Fruit fly (Drosophila melanogaster) whole organism, embryonic: ENCODE measurements around the gene NitFhit.

Source experiments
- Abd-B ChIP-seq: fragments of 200-800 bp; sonication (Bioruptor generic); optimal IDR thresholded peaks from 2 replicates; lab custom pipeline; 2018; ENCODE audit warnings: missing biosample characterization, mild to moderate bottlenecking, missing genetic modification characterization, moderate library complexity
- Atf-2 ChIP-seq: fragments of 200-800 bp; sonication (Bioruptor generic); optimal IDR thresholded peaks from 2 replicates; lab custom pipeline; 2016; ENCODE audit warnings: missing biosample characterization, missing genetic modification characterization
- Bteb2 ChIP-seq: fragments of 200-800 bp; sonication (Bioruptor generic); optimal IDR thresholded peaks from 2 replicates; lab custom pipeline; 2016; ENCODE audit warnings: missing biosample characterization, missing genetic modification characterization
- CG13624 ChIP-seq: fragments of 200-800 bp; sonication (Bioruptor generic); optimal IDR thresholded peaks from 2 replicates; lab custom pipeline; 2016; ENCODE audit warnings: missing biosample characterization, missing genetic modification characterization
- CG15011 ChIP-seq: fragments of 200-800 bp; sonication (Bioruptor generic); optimal IDR thresholded peaks from 3 replicates; lab custom pipeline; 2018; ENCODE audit warnings: missing biosample characterization, mild to moderate bottlenecking, missing genetic modification characterization
- CG1602 ChIP-seq: fragments of 200-800 bp; sonication (Bioruptor generic); optimal IDR thresholded peaks from 3 replicates; lab custom pipeline; 2016; ENCODE audit warnings: missing biosample characterization, missing genetic modification characterization
- CG1603 ChIP-seq: fragments of 200-800 bp; sonication (Bioruptor generic); optimal IDR thresholded peaks from 2 replicates; lab custom pipeline; 2019; ENCODE audit warnings: missing biosample characterization, mild to moderate bottlenecking, missing genetic modification characterization, moderate library complexity
- CG1647 ChIP-seq: fragments of 200-800 bp; sonication (Bioruptor generic); optimal IDR thresholded peaks from 3 replicates; lab custom pipeline; 2016; ENCODE audit warnings: missing biosample characterization, missing genetic modification characterization
- CG2120 ChIP-seq: fragments of 200-800 bp; sonication (Bioruptor generic); optimal IDR thresholded peaks from 3 replicates; lab custom pipeline; 2016; ENCODE audit warnings: missing biosample characterization, missing genetic modification characterization
- CG4328 ChIP-seq: fragments of 200-800 bp; sonication (Bioruptor generic); optimal IDR thresholded peaks from 3 replicates; lab custom pipeline; 2017; ENCODE audit warnings: missing biosample characterization, missing genetic modification reagents, missing genetic modification characterization
- CG4707 ChIP-seq: fragments of 200-800 bp; sonication (Bioruptor generic); optimal IDR thresholded peaks from 2 replicates; lab custom pipeline; 2018; ENCODE audit warnings: missing biosample characterization, mild to moderate bottlenecking, missing genetic modification characterization, moderate library complexity
- CG8290 ChIP-seq, 3 experiments: fragments of 200-800 bp; sonication (Bioruptor generic); optimal IDR thresholded peaks; 2 replicates each; lab custom pipeline; 2016 to 2019; ENCODE audit warnings: missing biosample characterization in 3 of 3, missing genetic modification characterization in 3 of 3, mild to moderate bottlenecking in 2 of 3, moderate library complexity in 1 of 3
- CG9215 ChIP-seq: fragments of 200-800 bp; sonication (Bioruptor generic); IDR thresholded peaks from 2 replicates; pipeline ENCODE4 v1.3.6; 2022; ENCODE audit warnings: missing biosample characterization, missing genetic modification characterization
- Chrac-16 ChIP-seq: fragments of 200-800 bp; sonication (Bioruptor generic); optimal IDR thresholded peaks from 3 replicates; lab custom pipeline; 2016; ENCODE audit warnings: missing biosample characterization, missing genetic modification characterization
- Dad ChIP-seq: fragments of 200-800 bp; sonication (Bioruptor generic); optimal IDR thresholded peaks from 3 replicates; lab custom pipeline; 2016; ENCODE audit warnings: missing biosample characterization, missing genetic modification characterization
- Dp ChIP-seq: fragments of 200-800 bp; sonication (Bioruptor generic); optimal IDR thresholded peaks from 2 replicates; lab custom pipeline; 2018; ENCODE audit warnings: missing biosample characterization, mild to moderate bottlenecking, missing genetic modification characterization, moderate library complexity
- Elba2 ChIP-seq: fragments of 200-800 bp; sonication (Bioruptor generic); optimal IDR thresholded peaks from 3 replicates; lab custom pipeline; 2016; ENCODE audit warnings: missing biosample characterization, missing genetic modification characterization
- Fer2 ChIP-seq: fragments of 200-800 bp; sonication (Bioruptor generic); optimal IDR thresholded peaks from 2 replicates; lab custom pipeline; 2018; ENCODE audit warnings: missing biosample characterization, mild to moderate bottlenecking, missing genetic modification characterization, moderate library complexity
- Hr3 ChIP-seq: fragments of 200-800 bp; sonication (Bioruptor generic); optimal IDR thresholded peaks from 3 replicates; lab custom pipeline; 2016; ENCODE audit warnings: missing biosample characterization, missing genetic modification characterization
- MBD-R2 ChIP-seq: fragments of 200-800 bp; sonication (Bioruptor generic); IDR thresholded peaks from 2 replicates; pipeline ENCODE4 v1.3.6; 2022; ENCODE audit warnings: missing biosample characterization, missing genetic modification characterization
- Mes4 ChIP-seq: fragments of 200-800 bp; sonication (Bioruptor generic); optimal IDR thresholded peaks from 2 replicates; lab custom pipeline; 2016; ENCODE audit warnings: missing biosample characterization, missing genetic modification characterization
- Pdp1 ChIP-seq, 2 experiments: fragments of 200-800 bp; sonication (Bioruptor generic); optimal IDR thresholded peaks; 3 replicates each; lab custom pipeline; 2016; ENCODE audit warnings: missing biosample characterization in 2 of 2, missing genetic modification characterization in 2 of 2, mild to moderate bottlenecking in 1 of 2, moderate library complexity in 1 of 2
- Taf1 ChIP-seq: fragments of 200-800 bp; sonication (Bioruptor generic); IDR thresholded peaks from 2 replicates; pipeline ENCODE4 v1.3.6; 2022; ENCODE audit warnings: missing biosample characterization, missing genetic modification characterization
- Usf ChIP-seq: fragments of 200-800 bp; sonication (Bioruptor generic); optimal IDR thresholded peaks from 2 replicates; lab custom pipeline; 2017; ENCODE audit warnings: missing genotype, missing biosample characterization, missing genetic modification characterization
- YL-1 ChIP-seq: fragments of 200-800 bp; sonication (Bioruptor generic); optimal IDR thresholded peaks from 3 replicates; lab custom pipeline; 2017; ENCODE audit warnings: missing biosample characterization, mild to moderate bottlenecking, missing genetic modification characterization
- al ChIP-seq: fragments of 200-800 bp; sonication (Bioruptor generic); IDR thresholded peaks from 2 replicates; pipeline ENCODE4 v1.3.6; 2022; ENCODE audit warnings: missing biosample characterization, missing genetic modification characterization
- ato ChIP-seq: fragments of 200-800 bp; sonication (Bioruptor generic); IDR thresholded peaks from 2 replicates; pipeline ENCODE4 v1.3.6; 2022; ENCODE audit warnings: missing biosample characterization, missing genetic modification characterization; ENCODE audit not compliant: partially characterized antibody
- bsh ChIP-seq, 2 experiments: fragments of 200-800 bp; sonication (Bioruptor generic); optimal IDR thresholded peaks; 2 replicates each; lab custom pipeline; 2017 to 2018; ENCODE audit warnings: mild to moderate bottlenecking in 2 of 2, missing biosample characterization in 2 of 2, missing genetic modification characterization in 2 of 2, moderate library complexity in 1 of 2
- cad ChIP-seq: fragments of >200 bp; optimal IDR thresholded peaks from 2 replicates; lab custom pipeline; 2017; ENCODE audit warnings: missing biosample characterization, missing genetic modification characterization
- cas ChIP-seq: fragments of 200-800 bp; sonication (Bioruptor generic); IDR thresholded peaks from 2 replicates; pipeline ENCODE4 v1.3.6; 2022; ENCODE audit warnings: missing biosample characterization, missing genetic modification characterization
- chif ChIP-seq, 2 experiments: fragments of 200-800 bp; sonication (Bioruptor generic); optimal IDR thresholded peaks; 3 replicates each; lab custom pipeline; 2016; ENCODE audit warnings: missing biosample characterization in 2 of 2, missing genetic modification characterization in 2 of 2
- ci ChIP-seq: fragments of 200-800 bp; sonication (Bioruptor generic); IDR thresholded peaks from 3 replicates; pipeline ENCODE4 v1.3.6; 2022; ENCODE audit warnings: missing biosample characterization, missing genetic modification characterization
- croc ChIP-seq: fragments of 200-800 bp; sonication (Bioruptor generic); conservative IDR thresholded peaks from 3 replicates; pipeline ENCODE4 v1.3.6; 2022; ENCODE audit warnings: missing biosample characterization, missing genetic modification characterization
- crp ChIP-seq, 2 experiments: fragments of 200-800 bp; sonication (Bioruptor generic); optimal IDR thresholded peaks; 2 replicates in 1 of 2; 3 replicates in 1 of 2; lab custom pipeline; 2017; ENCODE audit warnings: missing biosample characterization in 2 of 2, missing genetic modification characterization in 2 of 2, mild to moderate bottlenecking in 1 of 2, moderate library complexity in 1 of 2
- disco-r ChIP-seq: fragments of 200-800 bp; sonication (Bioruptor generic); optimal IDR thresholded peaks from 2 replicates; lab custom pipeline; 2016; ENCODE audit warnings: missing biosample characterization, missing genetic modification characterization
- eyg ChIP-seq: fragments of 200-800 bp; sonication (Bioruptor generic); optimal IDR thresholded peaks from 3 replicates; lab custom pipeline; 2016; ENCODE audit warnings: missing biosample characterization, missing genetic modification characterization
- gcm ChIP-seq: fragments of 200-800 bp; sonication (Bioruptor generic); optimal IDR thresholded peaks from 2 replicates; lab custom pipeline; 2019; ENCODE audit warnings: missing biosample characterization, mild to moderate bottlenecking, missing genetic modification characterization, moderate library complexity
- gsb ChIP-seq: fragments of 200-800 bp; sonication (Bioruptor generic); IDR thresholded peaks from 2 replicates; pipeline ENCODE4 v1.3.6; 2022; ENCODE audit warnings: missing biosample characterization, missing genetic modification characterization
- ham ChIP-seq: fragments of 200-800 bp; sonication (Bioruptor generic); IDR thresholded peaks from 2 replicates; pipeline ENCODE4 v1.3.6; 2022; ENCODE audit warnings: missing biosample characterization, missing genetic modification characterization
- lmd ChIP-seq: fragments of 200-800 bp; sonication (Bioruptor generic); IDR thresholded peaks from 2 replicates; pipeline ENCODE4 v1.3.6; 2022; ENCODE audit warnings: missing biosample characterization, missing genetic modification characterization
- nmo ChIP-seq: fragments of 200-800 bp; sonication (Bioruptor generic); optimal IDR thresholded peaks from 2 replicates; lab custom pipeline; 2018; ENCODE audit warnings: missing biosample characterization, mild to moderate bottlenecking, missing genetic modification characterization, moderate library complexity
- pnt ChIP-seq: fragments of 200-800 bp; sonication (Bioruptor generic); optimal IDR thresholded peaks from 3 replicates; lab custom pipeline; 2016; ENCODE audit warnings: missing biosample characterization, missing genetic modification characterization
- row ChIP-seq: fragments of 200-800 bp; sonication (Bioruptor generic); IDR thresholded peaks from 3 replicates; pipeline ENCODE4 v1.3.6; 2022; ENCODE audit warnings: missing biosample characterization, missing genetic modification characterization
- sisA ChIP-seq: fragments of 200-800 bp; sonication (Bioruptor generic); IDR thresholded peaks from 2 replicates; pipeline ENCODE4 v1.3.6; 2022; ENCODE audit warnings: missing biosample characterization, missing genetic modification characterization
- so ChIP-seq: fragments of 200-800 bp; sonication (Bioruptor generic); IDR thresholded peaks from 3 replicates; pipeline ENCODE4 v1.3.6; 2022; ENCODE audit warnings: missing biosample characterization, missing genetic modification characterization
- sug ChIP-seq: fragments of 200-800 bp; optimal IDR thresholded peaks from 2 replicates; lab custom pipeline; 2019; ENCODE audit warnings: missing biosample characterization, mild to moderate bottlenecking, missing genetic modification characterization, moderate library complexity
- tll ChIP-seq, 2 experiments: fragments of 200-800 bp in 1 of 2; fragments of >200 bp in 1 of 2; sonication (Bioruptor generic) in 1 of 2; optimal IDR thresholded peaks; 2 replicates each; lab custom pipeline; 2017 to 2019; ENCODE audit warnings: missing biosample characterization in 2 of 2, missing genetic modification characterization in 2 of 2, mild to moderate bottlenecking in 1 of 2, moderate library complexity in 1 of 2
- usp ChIP-seq: fragments of >200 bp; optimal IDR thresholded peaks from 2 replicates; lab custom pipeline; 2017; ENCODE audit warnings: missing biosample characterization, missing genetic modification characterization
- vnd ChIP-seq: fragments of 200-800 bp; sonication (Bioruptor generic); IDR thresholded peaks from 3 replicates; pipeline ENCODE4 v1.3.6; 2022; ENCODE audit warnings: missing biosample characterization, missing genetic modification characterization; ENCODE audit not compliant: partially characterized antibody
- zen ChIP-seq: fragments of 200-800 bp; sonication (Bioruptor generic); optimal IDR thresholded peaks from 3 replicates; lab custom pipeline; 2018; ENCODE audit warnings: missing biosample characterization, mild to moderate bottlenecking, missing genetic modification characterization, moderate library complexity

The NitFhit gene

dm6 chr3L:203536-204135 lies at the start of gene NitFhit (continued):
- TF ChIP-seq CG1647 (GFP tag; lab: Kevin White, UChicago) (no peak), ato (GFP tag; lab: Robert Waterston, UW) (no peak), Taf1 (no peak), Abd-B (no peak), Dp (peak; percentile 56), sisA (GFP tag; lab: Robert Waterston, UW) (no peak), Atf-2 (no peak), Elba2 (GFP tag; lab: Kevin White, UChicago) (no peak), Dad (GFP tag; lab: Kevin White, UChicago) (no peak), CG15011 (GFP tag; lab: Kevin White, UChicago) (no peak), so (GFP tag; lab: Robert Waterston, UW) (no peak), al (GFP tag; lab: Robert Waterston, UW) (no peak), Pdp1 (GFP tag; optimal IDR thresholded peaks at IDR 0.05; lab: Kevin White, UChicago) (peak in 1 of 2 experiments; percentile 89), MBD-R2 (GFP tag; lab: Robert Waterston, UW) (peak; percentile 72), CG4707 (GFP tag; lab: Kevin White, UChicago) (no peak), pnt (GFP tag; lab: Kevin White, UChicago) (no peak), CG1602 (GFP tag; lab: Kevin White, UChicago) (no peak), Fer2 (tag; lab: Kevin White, UChicago) (no peak), CG2120 (GFP tag; lab: Kevin White, UChicago) (peak; percentile 15), Chrac-16 (no peak), Bteb2 (no peak), eyg (GFP tag; lab: Kevin White, UChicago) (no peak), bsh (GFP tag; optimal IDR thresholded peaks at IDR 0.05; lab: Kevin White, UChicago) (peak in 1 of 2 experiments; percentile 21), CG1603 (tag; lab: Kevin White, UChicago) (peak; percentile 75), row (GFP tag; lab: Robert Waterston, UW) (peak; percentile 48; the same call in 1 of the 3 replicates), ci (GFP tag; lab: Robert Waterston, UW) (peak; percentile 45; the same call in 1 of the 3 replicates), zen (tag; lab: Kevin White, UChicago) (no peak), Hr3 (no peak), gcm (no peak), nmo (no peak), CG4328 (GFP tag; lab: Kevin White, UChicago) (no peak), lmd (GFP tag; lab: Robert Waterston, UW) (no peak), tll (GFP tag; optimal IDR thresholded peaks at IDR 0.05; lab: Kevin White, UChicago) (no peak), ham (GFP tag; lab: Robert Waterston, UW) (no peak), CG13624 (GFP tag; lab: Kevin White, UChicago) (no peak), crp (GFP tag; optimal IDR thresholded peaks at IDR 0.05; lab: Kevin White, UChicago) (peak in 1 of 2 experiments; percentile 73), CG8290 (GFP tag; optimal IDR thresholded peaks at IDR 0.05; lab: Kevin White, UChicago) (no peak), CG8290 (tag; optimal IDR thresholded peaks at IDR 0.05; lab: Kevin White, UChicago) (peak in 1 of 2 experiments; percentile 17), chif (GFP tag; optimal IDR thresholded peaks at IDR 0.05; lab: Kevin White, UChicago) (no peak), cad (no peak), YL-1 (GFP tag; lab: Kevin White, UChicago) (peak; percentile 66), croc (GFP tag; lab: Robert Waterston, UW) (no peak), Usf (no peak), sug (peak; percentile 36), CG9215 (GFP tag; lab: Robert Waterston, UW) (no peak), usp (GFP tag; lab: Kevin White, UChicago) (no peak), vnd (GFP tag; lab: Robert Waterston, UW) (no peak), disco-r (no peak), Mes4 (no peak), cas (GFP tag; lab: Robert Waterston, UW) (no peak), gsb (GFP tag; lab: Robert Waterston, UW) (no peak)
